Fruit fly (Drosophila melanogaster): Measurements from ENCODE around the gene CG10621.
A peak's percentile ranks its signal among the peaks of the same experiment; 100 is the strongest.

The CG10621 gene

dm6 chr2L:18943797-18944174 lies 10.4 kb downstream of the CG10621 start, which contains the start of gene ssp3:
Gene ssp3 (minus strand): TSS chr2L:18943960.
- TF ChIP-seq Mio (GFP tag; optimal IDR thresholded peaks at IDR 0.05) (no peak), psq (GFP tag; optimal IDR thresholded peaks at IDR 0.05) (no peak), tai (GFP tag; optimal IDR thresholded peaks at IDR 0.05) (peak; percentile 13)

dm6 chr2L:18943309-18943708 lies 10.9 kb downstream of the CG10621 start:
- TF ChIP-seq HLH106 (tag; optimal IDR thresholded peaks at IDR 0.05): no peak
- TF ChIP-seq usp (GFP tag; optimal IDR thresholded peaks at IDR 0.05): no peak
- TF ChIP-seq Dfd (GFP tag; optimal IDR thresholded peaks at IDR 0.05): no peak
- no peak for TF ChIP-seq brk (GFP tag; optimal IDR thresholded peaks at IDR 0.05)
- no peak for TF ChIP-seq foxo (GFP tag; optimal IDR thresholded peaks at IDR 0.05)
- TF ChIP-seq Myc (optimal IDR thresholded peaks at IDR 0.05): no peak

dm6 chr2L:18936056-18936455 lies 18.2 kb downstream of the CG10621 start:
- TF ChIP-seq Hr83 (GFP tag; optimal IDR thresholded peaks at IDR 0.05; ENCODE audit: poor library complexity, severe bottlenecking): peak; percentile 64
- peak; percentile 67 for TF ChIP-seq Myc (optimal IDR thresholded peaks at IDR 0.05)
- no peak for TF ChIP-seq foxo (GFP tag; optimal IDR thresholded peaks at IDR 0.05)
- peak; percentile 5 for TF ChIP-seq Vsx2 (GFP tag; optimal IDR thresholded peaks at IDR 0.05; ENCODE audit: partially characterized antibody)
- TF ChIP-seq CG9705 (GFP tag; optimal IDR thresholded peaks at IDR 0.05): no peak
- TF ChIP-seq dsf (GFP tag; optimal IDR thresholded peaks at IDR 0.05; ENCODE audit: borderline replicate concordance): no peak
- TF ChIP-seq Dif (GFP tag; optimal IDR thresholded peaks at IDR 0.05; ENCODE audit: partially characterized antibody): peak; percentile 71
- no peak for TF ChIP-seq GATAd (GFP tag; optimal IDR thresholded peaks at IDR 0.05)

dm6 chr2L:18934588-18934987 lies 19.6 kb downstream of the CG10621 start:
- TF ChIP-seq dsf (GFP tag; optimal IDR thresholded peaks at IDR 0.05; ENCODE audit: borderline replicate concordance) (no peak), pan (optimal IDR thresholded peaks at IDR 0.05) (no peak), Vsx2 (GFP tag; optimal IDR thresholded peaks at IDR 0.05; ENCODE audit: partially characterized antibody) (no peak), psq (GFP tag; optimal IDR thresholded peaks at IDR 0.05) (no peak), Sp1 (GFP tag; optimal IDR thresholded peaks at IDR 0.05) (no peak)

dm6 chr2L:18933867-18934266 lies 20.4 kb downstream of the CG10621 start:
- TF ChIP-seq psq (GFP tag; optimal IDR thresholded peaks at IDR 0.05): no peak
- TF ChIP-seq Dfd (GFP tag; optimal IDR thresholded peaks at IDR 0.05): no peak
- TF ChIP-seq sage (GFP tag; optimal IDR thresholded peaks at IDR 0.05): no peak
- TF ChIP-seq Vsx2 (GFP tag; optimal IDR thresholded peaks at IDR 0.05; ENCODE audit: partially characterized antibody): no peak
- no peak for TF ChIP-seq OdsH (GFP tag; optimal IDR thresholded peaks at IDR 0.05)
- no peak for TF ChIP-seq h (GFP tag; optimal IDR thresholded peaks at IDR 0.05)
- no peak for TF ChIP-seq CG9705 (GFP tag; optimal IDR thresholded peaks at IDR 0.05)
- no peak for TF ChIP-seq GATAd (GFP tag; optimal IDR thresholded peaks at IDR 0.05)
- no peak for TF ChIP-seq brk (GFP tag; optimal IDR thresholded peaks at IDR 0.05)
- TF ChIP-seq CG32264 (GFP tag; optimal IDR thresholded peaks at IDR 0.05): no peak
- no peak for TF ChIP-seq Hnf4 (GFP tag; optimal IDR thresholded peaks at IDR 0.05)
- no peak for TF ChIP-seq HLH106 (tag; optimal IDR thresholded peaks at IDR 0.05)
- TF ChIP-seq Rel (GFP tag; optimal IDR thresholded peaks at IDR 0.05): no peak
- no peak for TF ChIP-seq Rel (tag; optimal IDR thresholded peaks at IDR 0.05)
- TF ChIP-seq usp (GFP tag; optimal IDR thresholded peaks at IDR 0.05): no peak

- TF ChIP-seq brk (GFP tag; optimal IDR thresholded peaks at IDR 0.05) (no peak), Sp1 (GFP tag; optimal IDR thresholded peaks at IDR 0.05) (no peak), Jra (GFP tag; optimal IDR thresholded peaks at IDR 0.05) (no peak), Hr78 (GFP tag; optimal IDR thresholded peaks at IDR 0.05) (no peak), sv (GFP tag; optimal IDR thresholded peaks at IDR 0.05) (no peak), usp (GFP tag; optimal IDR thresholded peaks at IDR 0.05) (no peak), GATAd (GFP tag; optimal IDR thresholded peaks at IDR 0.05) (no peak), pan (optimal IDR thresholded peaks at IDR 0.05) (no peak), psq (GFP tag; optimal IDR thresholded peaks at IDR 0.05) (no peak), CrebA (GFP tag; optimal IDR thresholded peaks at IDR 0.05; ENCODE audit: borderline replicate concordance) (no peak), Dfd (GFP tag; optimal IDR thresholded peaks at IDR 0.05) (no peak), tai (GFP tag; optimal IDR thresholded peaks at IDR 0.05) (no peak), CG9705 (GFP tag; optimal IDR thresholded peaks at IDR 0.05) (no peak)
Observed at dm6 chr2L:18930352-18931122, 23.7 kb downstream of the CG10621 start.
